Fruit fly (Drosophila melanogaster): ENCODE data around the gene Cpr35B.

The Cpr35B gene

DNA sequence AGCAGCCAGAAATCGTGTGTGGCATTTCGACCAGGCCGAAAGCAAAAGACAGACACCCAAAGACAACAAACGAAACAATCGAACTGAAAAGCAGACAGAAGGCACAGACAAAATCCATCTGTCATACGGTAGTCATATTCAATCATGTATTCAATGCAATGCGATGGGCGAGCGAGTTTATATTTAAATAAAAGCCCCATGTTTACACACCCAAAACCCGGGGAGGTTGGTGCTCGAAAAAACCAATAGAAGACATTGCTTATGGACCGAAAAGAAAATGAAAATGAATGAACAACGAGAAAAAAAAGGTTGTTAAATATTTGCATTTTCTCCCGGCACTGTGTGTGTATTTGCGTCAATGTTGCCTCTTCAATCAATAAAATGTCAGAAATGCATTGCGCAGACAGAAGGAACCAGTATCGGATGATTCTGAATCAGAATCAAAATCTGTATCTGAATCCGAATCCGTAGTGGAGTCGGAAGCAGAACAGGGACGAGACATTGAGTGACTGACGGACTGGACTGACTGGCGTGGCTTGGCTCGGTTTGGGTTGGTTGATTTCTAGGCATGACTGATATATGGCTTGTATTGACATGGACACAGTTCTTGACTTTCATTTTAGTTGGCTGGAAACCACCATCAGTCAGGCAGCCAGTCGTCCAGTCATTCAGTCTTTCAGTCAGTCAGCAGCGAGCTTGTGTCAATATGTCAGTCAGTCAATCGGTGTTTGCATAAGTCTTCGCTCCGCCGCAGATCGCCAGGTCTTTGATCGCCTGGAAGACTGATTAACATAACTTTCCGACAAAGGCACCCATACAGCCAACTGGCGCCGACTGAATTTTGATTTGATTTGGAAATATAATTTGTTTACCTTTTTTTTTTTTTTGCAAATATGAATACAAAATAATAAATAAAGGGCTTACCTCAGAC lies 7.7 kb upstream of the Cpr35B start (continued):
- no peak for TF ChIP-seq Chrac-16 (GFP tag; optimal IDR thresholded peaks at IDR 0.05)
- TF ChIP-seq Ada2b (GFP tag; IDR thresholded peaks at IDR 0.05) = no peak
- TF ChIP-seq CkIIα-i1 (GFP tag; IDR thresholded peaks at IDR 0.05) = no peak
- peak; percentile 41 for TF ChIP-seq CG17359 (tag; optimal IDR thresholded peaks at IDR 0.05)
- TF ChIP-seq CG31388 (GFP tag; optimal IDR thresholded peaks at IDR 0.05) = no peak
- peak; percentile 25 for TF ChIP-seq Asciz (GFP tag; optimal IDR thresholded peaks at IDR 0.05)
- TF ChIP-seq CG31441 (GFP tag; IDR thresholded peaks at IDR 0.05) = 0 out of 2 replicates have a peak, but pooled peaks have one; percentile 19
- TF ChIP-seq CG17829 (tag; optimal IDR thresholded peaks at IDR 0.05) = peak; percentile 12
- TF ChIP-seq CG14965 (GFP tag; optimal IDR thresholded peaks at IDR 0.05; ENCODE audit: borderline replicate concordance) = peak; percentile 24
- no peak for TF ChIP-seq CG18262 (tag; optimal IDR thresholded peaks at IDR 0.05)
- peak; percentile 22 for TF ChIP-seq lab (GFP tag; optimal IDR thresholded peaks at IDR 0.05)
- TF ChIP-seq CG13894 (tag; optimal IDR thresholded peaks at IDR 0.05) = no peak
- TF ChIP-seq CG1529 (GFP tag; optimal IDR thresholded peaks at IDR 0.05) = no peak
- no peak for TF ChIP-seq crc (GFP tag; optimal IDR thresholded peaks at IDR 0.05)
- TF ChIP-seq CG32767 (GFP tag; IDR thresholded peaks at IDR 0.05) = peak; percentile 22; the same call in 1 of the 2 replicates
- no peak for TF ChIP-seq psq (GFP tag; optimal IDR thresholded peaks at IDR 0.05)
- peak; percentile 88 for TF ChIP-seq sens (GFP tag)
- TF ChIP-seq CG6683 (GFP tag; optimal IDR thresholded peaks at IDR 0.05) = no peak
- no peak for TF ChIP-seq GATAe (GFP tag; conservative IDR thresholded peaks at IDR 0.05)
- no peak for TF ChIP-seq CG13123 (GFP tag; optimal IDR thresholded peaks at IDR 0.05)
- TF ChIP-seq amos (GFP tag; IDR thresholded peaks at IDR 0.05; ENCODE audit: partially characterized antibody) = no peak
- no peak for TF ChIP-seq CG12104 (GFP tag; optimal IDR thresholded peaks at IDR 0.05)
- TF ChIP-seq ci (GFP tag; IDR thresholded peaks at IDR 0.05) = peak; percentile 60; the same call in 2 of the 3 replicates
- no peak for TF ChIP-seq CG10654 (GFP tag; optimal IDR thresholded peaks at IDR 0.05)
- no peak for TF ChIP-seq hb (GFP tag; IDR thresholded peaks at IDR 0.05; ENCODE audit: partially characterized antibody)
- no peak for TF ChIP-seq Atf3 (GFP tag; optimal IDR thresholded peaks at IDR 0.05)
- peak; percentile 10 for TF ChIP-seq dmrt11E (tag; optimal IDR thresholded peaks at IDR 0.05)
- TF ChIP-seq Dip2 (GFP tag; IDR thresholded peaks at IDR 0.05) = no peak
- TF ChIP-seq CG5953 (GFP tag; IDR thresholded peaks at IDR 0.05) = peak; percentile 66
- TF ChIP-seq Antp (GFP tag; optimal IDR thresholded peaks at IDR 0.05) = peak; percentile 8
- no peak for TF ChIP-seq jumu (GFP tag; optimal IDR thresholded peaks at IDR 0.05)
- no peak for TF ChIP-seq CG2712 (tag; optimal IDR thresholded peaks at IDR 0.05)
- TF ChIP-seq sim (GFP tag; IDR thresholded peaks at IDR 0.05) = no peak
- TF ChIP-seq NC2β (GFP tag; optimal IDR thresholded peaks at IDR 0.05) = no peak
- no peak for TF ChIP-seq gfzf (GFP tag; optimal IDR thresholded peaks at IDR 0.05)
- TF ChIP-seq Dref (GFP tag; IDR thresholded peaks at IDR 0.05) = no peak
- TF ChIP-seq gem (tag; optimal IDR thresholded peaks at IDR 0.05) = peak; percentile 16
- TF ChIP-seq slou (GFP tag; optimal IDR thresholded peaks at IDR 0.05) = no peak
- peak; percentile 67 for TF ChIP-seq vvl (GFP tag; IDR thresholded peaks at IDR 0.05)
- TF ChIP-seq chn (GFP tag; optimal IDR thresholded peaks at IDR 0.05) = no peak
- TF ChIP-seq CG11560 (tag; IDR thresholded peaks at IDR 0.05) = no peak
- peak; percentile 13 for TF ChIP-seq CG4328 (GFP tag; optimal IDR thresholded peaks at IDR 0.05)
- TF ChIP-seq bigmax (GFP tag; optimal IDR thresholded peaks at IDR 0.05) = no peak
- TF ChIP-seq otp (GFP tag; IDR thresholded peaks at IDR 0.05) = peak; percentile 55; the same call in 1 of the 3 replicates
- 0 out of 3 replicates have a peak, but pooled peaks have one; percentile 13 for TF ChIP-seq CG11695 (GFP tag; IDR thresholded peaks at IDR 0.05)
- peak; percentile 19 for TF ChIP-seq CG15696 (tag; optimal IDR thresholded peaks at IDR 0.05)
- TF ChIP-seq Blimp-1 (GFP tag; optimal IDR thresholded peaks at IDR 0.05) = peak; percentile 19
- TF ChIP-seq NFAT (GFP tag; IDR thresholded peaks at IDR 0.05) = 0 out of 2 replicates have a peak, but pooled peaks have one; percentile 13
- TF ChIP-seq CG10431 (GFP tag; optimal IDR thresholded peaks at IDR 0.05) = no peak

Measured in whole organism, embryonic.